Worm (Caenorhabditis elegans): ENCODE results near the gene K12H4.7.

Gene K12H4.7

ce11 chrIII:8033534-8033933 is 17.3 kb downstream of the K12H4.7 start, which contains the start of gene F44B9.10 (continued):
- TF ChIP-seq T20F7.1 (GFP tag; optimal IDR thresholded peaks at IDR 0.05): no peak

ce11 chrIII:8030963-8031362 is 19.9 kb downstream of the K12H4.7 start, which contains the start of gene F44B9.9:
Gene F44B9.9 (minus strand): TSS chrIII:8031063.
- TF ChIP-seq T20F7.1 (GFP tag; optimal IDR thresholded peaks at IDR 0.05) (no peak), zag-1 (tag; optimal IDR thresholded peaks at IDR 0.05) (no peak), daf-8 (GFP tag; IDR thresholded peaks at IDR 0.05) (no peak), lir-3 (tag; optimal IDR thresholded peaks at IDR 0.05) (no peak), egl-27 (tag; optimal IDR thresholded peaks at IDR 0.05) (no peak), tra-1 (GFP tag; IDR thresholded peaks at IDR 0.05) (no peak)

- TF ChIP-seq ceh-20 (GFP tag; IDR thresholded peaks at IDR 0.05) (no peak), daf-12 (tag; optimal IDR thresholded peaks at IDR 0.05) (no peak), nhr-42 (GFP tag; IDR thresholded peaks at IDR 0.05) (no peak), zfp-2 (tag; optimal IDR thresholded peaks at IDR 0.05) (no peak), F37D6.2 (tag; optimal IDR thresholded peaks at IDR 0.05) (no peak), spr-3 (GFP tag; optimal IDR thresholded peaks at IDR 0.05) (no peak), madf-5 (GFP tag; IDR thresholded peaks at IDR 0.05) (no peak), dpl-1 (GFP tag; optimal IDR thresholded peaks at IDR 0.05) (peak; percentile 87), nhr-28 (tag; optimal IDR thresholded peaks at IDR 0.05) (peak; percentile 4), nhr-77 (tag; optimal IDR thresholded peaks at IDR 0.05) (peak; percentile 2), tra-1 (GFP tag; IDR thresholded peaks at IDR 0.05) (no peak), fos-1 (tag; optimal IDR thresholded peaks at IDR 0.05) (no peak), nhr-76 (tag; optimal IDR thresholded peaks at IDR 0.05) (no peak), nhr-102 (tag; optimal IDR thresholded peaks at IDR 0.05) (no peak), snpc-4 (tag; optimal IDR thresholded peaks at IDR 0.05) (no peak), lin-39 (tag; optimal IDR thresholded peaks at IDR 0.05) (no peak), nhr-237 (tag; optimal IDR thresholded peaks at IDR 0.05) (no peak), ztf-11 (tag; optimal IDR thresholded peaks at IDR 0.05) (no peak), unc-62 (GFP tag; optimal IDR thresholded peaks at IDR 0.05 in 1 of 2) (no peak), unc-62 (tag; optimal IDR thresholded peaks at IDR 0.05) (no peak), nhr-11 (tag; optimal IDR thresholded peaks at IDR 0.05) (no peak), Y5F2A.4 (GFP tag; optimal IDR thresholded peaks at IDR 0.05) (no peak), php-3 (GFP tag; IDR thresholded peaks at IDR 0.05) (no peak), hmg-1.1 (GFP tag; IDR thresholded peaks at IDR 0.05) (0 out of 2 replicates have a peak, but pooled peaks have one; percentile 47), zag-1 (tag; optimal IDR thresholded peaks at IDR 0.05) (no peak), ctbp-1 (GFP tag; IDR thresholded peaks at IDR 0.05) (no peak), jun-1 (tag; optimal IDR thresholded peaks at IDR 0.05) (no peak), nhr-10 (tag; optimal IDR thresholded peaks at IDR 0.05) (no peak), unc-39 (tag; optimal IDR thresholded peaks at IDR 0.05) (no peak), F26F4.8 (GFP tag; conservative IDR thresholded peaks at IDR 0.05) (no peak), aly-2 (tag; optimal IDR thresholded peaks at IDR 0.05) (no peak), egl-27 (tag; optimal IDR thresholded peaks at IDR 0.05) (no peak), mep-1 (tag; optimal IDR thresholded peaks at IDR 0.05) (peak; percentile 74), spr-1 (tag; optimal IDR thresholded peaks at IDR 0.05) (no peak), lin-13 (GFP tag; optimal IDR thresholded peaks at IDR 0.05) (no peak), rbr-2 (tag; optimal IDR thresholded peaks at IDR 0.05) (peak; percentile 40), ZK546.5 (tag; optimal IDR thresholded peaks at IDR 0.05) (no peak), unc-130 (GFP tag; optimal IDR thresholded peaks at IDR 0.05) (no peak), F49E8.2 (tag; optimal IDR thresholded peaks at IDR 0.05; ENCODE audit: borderline replicate concordance) (no peak), set-16 (GFP tag; IDR thresholded peaks at IDR 0.05) (no peak), attf-4 (tag; optimal IDR thresholded peaks at IDR 0.05) (no peak), ztf-7 (tag; optimal IDR thresholded peaks at IDR 0.05) (no peak), mxl-2 (GFP tag; conservative IDR thresholded peaks at IDR 0.05) (no peak), ceh-32 (tag; optimal IDR thresholded peaks at IDR 0.05; ENCODE audit: poor library complexity) (no peak), nhr-111 (GFP tag; optimal IDR thresholded peaks at IDR 0.05) (no peak), pqm-1 (tag; optimal IDR thresholded peaks at IDR 0.05) (no peak), aha-1 (tag) (peak; percentile 93)
These were observed 21.4 kb downstream of the K12H4.7 start, which contains the start of gene F44B9.8 for ce11 chrIII:8029487-8029886. Gene F44B9.8 (minus strand): TSS chrIII:8029649.

Data from whole organism, L4 larva.